Fruit fly (Drosophila melanogaster): Measurements from ENCODE around the gene Gagr.

DNA sequence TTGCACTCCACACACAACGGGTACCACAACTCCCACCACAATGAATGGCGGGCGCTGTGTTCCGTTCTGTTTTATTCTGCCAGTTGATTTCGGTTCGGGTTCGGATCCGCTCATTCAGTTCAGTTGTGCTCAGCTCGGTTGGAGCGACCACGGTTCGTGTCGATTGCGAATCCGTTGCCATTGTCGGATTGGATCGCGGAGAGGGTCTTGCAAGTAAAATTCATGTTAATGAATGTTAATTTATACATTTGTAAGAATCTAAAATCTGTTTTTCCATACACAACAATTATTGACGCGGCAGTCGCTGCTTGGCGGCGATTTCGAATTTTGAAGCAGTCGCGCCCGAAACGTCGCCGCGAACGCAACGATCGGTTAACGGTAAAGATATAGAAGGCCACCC, at the start of gene Gagr:
- TF ChIP-seq kay (GFP tag; ENCODE audit: borderline replicate concordance) (no peak), Hr96 (GFP tag; optimal IDR thresholded peaks at IDR 0.05) (no peak), CG11617 (GFP tag; optimal IDR thresholded peaks at IDR 0.05) (no peak), tj (GFP tag; optimal IDR thresholded peaks at IDR 0.05) (no peak), CG1620 (GFP tag; optimal IDR thresholded peaks at IDR 0.05) (no peak), Mnt (GFP tag; optimal IDR thresholded peaks at IDR 0.05) (no peak), cic (GFP tag; optimal IDR thresholded peaks at IDR 0.05) (no peak)

Data from whole organism, adult.